Worm (Caenorhabditis elegans) whole organism, midembryonic: Measurements from ENCODE around the gene nuo-3.

Experiments used
- klf-2 ChIP-seq: fragments of 200-800 bp; sonication (Bioruptor generic); conservative IDR thresholded peaks from 2 replicates; pipeline ENCODE4 v1.3.6; 2022; ENCODE audit warnings: missing genetic modification reagents, missing genetic modification characterization, missing compliant biosample characterization
- ref-1 ChIP-seq: fragments of 200-800 bp; sonication (Bioruptor generic); conservative IDR thresholded peaks from 2 replicates; pipeline ENCODE4 v1.3.6; 2022; ENCODE audit warnings: missing genetic modification reagents, missing genetic modification characterization, missing compliant biosample characterization

- no peak for TF ChIP-seq klf-2
- no peak for TF ChIP-seq ref-1 (GFP tag; lab: Robert Waterston, UW)
Measured at ce11 chrIV:14816288-14816687, 18.9 kb upstream of the nuo-3 start, which contains the start of gene Y57G11C.46.
